Fruit fly (Drosophila melanogaster): ENCODE measurements around the gene Bin1.

Bin1 gene

DNA sequence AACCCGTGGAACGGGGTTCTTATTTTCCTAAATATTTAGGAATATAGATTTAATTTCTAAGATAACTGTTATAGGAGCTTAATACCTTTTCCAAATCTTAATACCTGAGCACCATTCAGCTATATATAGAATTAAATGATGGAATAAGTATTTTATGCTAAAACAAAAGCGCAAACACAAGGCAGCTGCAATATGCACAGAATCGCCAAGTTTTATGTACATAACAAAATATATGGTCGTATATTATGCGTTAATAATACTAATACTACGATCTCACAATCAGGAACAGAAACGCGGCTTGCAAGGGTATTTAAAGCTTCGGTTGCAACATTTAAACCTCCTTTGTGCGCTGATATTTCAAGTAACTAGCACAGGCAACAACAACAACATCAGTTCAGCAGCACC lies 45.4 kb upstream of the Bin1 start (continued):
- TF ChIP-seq CG10979 (tag; optimal IDR thresholded peaks at IDR 0.05), result peak; percentile 70

dm6 chr3R:16234298-16234697 lies 44.9 kb upstream of the Bin1 start:
- TF ChIP-seq stwl (tag; optimal IDR thresholded peaks at IDR 0.05), result no peak
- TF ChIP-seq sd (tag; optimal IDR thresholded peaks at IDR 0.05), result peak; percentile 52
- TF ChIP-seq phol (tag; optimal IDR thresholded peaks at IDR 0.05), result no peak
- no peak for TF ChIP-seq vfl (GFP tag; optimal IDR thresholded peaks at IDR 0.05)
- peak; percentile 51 for TF ChIP-seq CG10543 (GFP tag; optimal IDR thresholded peaks at IDR 0.05)
- TF ChIP-seq CG15073 (GFP tag; optimal IDR thresholded peaks at IDR 0.05), result no peak
- no peak for TF ChIP-seq Aef1 (GFP tag; IDR thresholded peaks at IDR 0.05)
- no peak for TF ChIP-seq Dref (GFP tag; IDR thresholded peaks at IDR 0.05)
- no peak for TF ChIP-seq exex (tag; optimal IDR thresholded peaks at IDR 0.05)
- TF ChIP-seq HHEX (GFP tag; optimal IDR thresholded peaks at IDR 0.05), result no peak
- TF ChIP-seq CG12769 (tag; optimal IDR thresholded peaks at IDR 0.05), result peak; percentile 96
- no peak for TF ChIP-seq lbe (GFP tag; optimal IDR thresholded peaks at IDR 0.05)
- no peak for TF ChIP-seq CG34376 (GFP tag; optimal IDR thresholded peaks at IDR 0.05)
- peak; percentile 39 for TF ChIP-seq CG13894 (tag; optimal IDR thresholded peaks at IDR 0.05)
- peak; percentile 2 for TF ChIP-seq CG5180 (GFP tag; optimal IDR thresholded peaks at IDR 0.05)
- no peak for TF ChIP-seq CG12071 (GFP tag; optimal IDR thresholded peaks at IDR 0.05)
- no peak for TF ChIP-seq sim (GFP tag; IDR thresholded peaks at IDR 0.05)
- TF ChIP-seq Xbp1 (GFP tag; optimal IDR thresholded peaks at IDR 0.05), result no peak
- no peak for TF ChIP-seq CG6272 (GFP tag; IDR thresholded peaks at IDR 0.05)
- TF ChIP-seq odd (GFP tag; optimal IDR thresholded peaks at IDR 0.05), result no peak
- no peak for TF ChIP-seq CG34224 (GFP tag; IDR thresholded peaks at IDR 0.05; ENCODE audit: partially characterized antibody)
- TF ChIP-seq CG17328 (GFP tag; IDR thresholded peaks at IDR 0.05), result no peak
- peak; percentile 24 for TF ChIP-seq nau (GFP tag; optimal IDR thresholded peaks at IDR 0.05)
- TF ChIP-seq Tbp (GFP tag; optimal IDR thresholded peaks at IDR 0.05), result no peak
- no peak for TF ChIP-seq Ravus (GFP tag; IDR thresholded peaks at IDR 0.05)
- TF ChIP-seq wor (GFP tag; IDR thresholded peaks at IDR 0.05), result no peak
- no peak for TF ChIP-seq vnd (GFP tag; IDR thresholded peaks at IDR 0.05; ENCODE audit: partially characterized antibody)
- TF ChIP-seq Nf-YB (GFP tag; optimal IDR thresholded peaks at IDR 0.05), result no peak
- TF ChIP-seq CG2120 (GFP tag; optimal IDR thresholded peaks at IDR 0.05), result peak; percentile 1
- TF ChIP-seq CG12744 (GFP tag; optimal IDR thresholded peaks at IDR 0.05), result no peak
- TF ChIP-seq Kr (GFP tag; optimal IDR thresholded peaks at IDR 0.05), result no peak
- TF ChIP-seq Scr (GFP tag; IDR thresholded peaks at IDR 0.05; ENCODE audit: partially characterized antibody), result no peak
- no peak for TF ChIP-seq CG12155 (GFP tag; optimal IDR thresholded peaks at IDR 0.05)
- no peak for TF ChIP-seq CG4360 (GFP tag; IDR thresholded peaks at IDR 0.05)
- no peak for TF ChIP-seq CG34422 (GFP tag; IDR thresholded peaks at IDR 0.05)
- TF ChIP-seq sens (GFP tag), result no peak
- no peak for TF ChIP-seq tgo (GFP tag; IDR thresholded peaks at IDR 0.05)
- TF ChIP-seq pfk (GFP tag; optimal IDR thresholded peaks at IDR 0.05), result peak; percentile 49
- no peak for TF ChIP-seq zen (tag; optimal IDR thresholded peaks at IDR 0.05)
- no peak for TF ChIP-seq Poxn (GFP tag; IDR thresholded peaks at IDR 0.05)
- TF ChIP-seq esg (GFP tag; conservative IDR thresholded peaks at IDR 0.05), result no peak
- no peak for TF ChIP-seq Ptx1 (GFP tag; IDR thresholded peaks at IDR 0.05)
- no peak for TF ChIP-seq Six4 (GFP tag; optimal IDR thresholded peaks at IDR 0.05)
- peak; percentile 82 for TF ChIP-seq ftz-f1 (GFP tag; optimal IDR thresholded peaks at IDR 0.05)
- no peak for TF ChIP-seq knrl (GFP tag; IDR thresholded peaks at IDR 0.05; ENCODE audit: partially characterized antibody)
- TF ChIP-seq CG4707 (GFP tag; optimal IDR thresholded peaks at IDR 0.05), result no peak
- TF ChIP-seq Mrtf (GFP tag; IDR thresholded peaks at IDR 0.05), result no peak
- peak; percentile 36 for TF ChIP-seq D (optimal IDR thresholded peaks at IDR 0.05)
- no peak for TF ChIP-seq D (GFP tag; optimal IDR thresholded peaks at IDR 0.05)
